Fruit fly (Drosophila melanogaster) S2 (cell line): Measurements from ENCODE around the gene CG13386.

Experiments used
- CG8478 ChIP-seq: fragments of >200 bp; optimal IDR thresholded peaks from 2 replicates; lab custom pipeline; 2018
- CTCF ChIP-seq, 2 experiments: fragments of >200 bp; optimal IDR thresholded peaks; 2 replicates each; lab custom pipeline; 2018

DNA sequence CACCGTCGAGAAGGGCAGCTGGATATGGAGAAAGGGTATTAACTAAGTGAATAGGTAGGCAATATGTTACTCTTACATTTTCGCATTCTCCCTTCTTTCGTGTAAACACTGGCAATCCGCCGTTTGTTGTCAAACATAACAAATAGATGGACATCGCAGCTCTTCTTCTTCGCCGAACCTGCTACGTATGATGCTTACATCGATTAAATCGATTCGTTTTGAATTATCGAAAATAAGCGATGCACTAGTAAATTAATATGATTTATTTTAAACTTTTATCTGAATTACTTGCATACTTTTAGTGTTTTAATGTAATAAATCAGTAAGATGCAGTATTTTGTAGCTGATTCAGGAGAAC is 4.1 kb downstream of the CG13386 start, which contains the start of gene fy:
- no peak for TF ChIP-seq CTCF (optimal IDR thresholded peaks at IDR 0.05; lab: Kevin White, UChicago)
- no peak for TF ChIP-seq CG8478 (lab: Kevin White, UChicago)
